Worm (Caenorhabditis elegans): Measurements from ENCODE around the gene cest-30.

DNA sequence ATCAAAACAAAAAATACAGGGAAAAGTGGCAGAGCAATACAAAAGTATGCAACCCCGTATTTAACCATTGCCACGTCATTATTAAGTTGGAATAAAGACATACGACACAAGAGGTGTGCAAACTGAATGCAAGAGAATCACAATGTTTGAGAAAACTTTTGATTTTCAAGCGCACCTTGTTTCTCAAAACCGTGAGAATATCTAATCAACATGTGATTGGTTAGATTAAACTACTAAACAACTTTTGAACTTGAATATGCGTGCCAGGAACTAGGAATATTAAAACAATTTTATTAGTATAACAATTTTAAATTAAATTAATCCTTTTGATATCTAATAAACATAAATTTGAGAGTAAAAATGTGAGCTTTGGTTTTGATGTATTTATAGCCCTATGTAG is 3.5 kb downstream of the cest-30 start, which contains the start of gene srt-70:
- no peak for TF ChIP-seq ama-1 (optimal IDR thresholded peaks at IDR 0.05)
- TF ChIP-seq ama-1 (GFP tag; optimal IDR thresholded peaks at IDR 0.05) = no peak
- TF ChIP-seq F49E8.2 (tag; optimal IDR thresholded peaks at IDR 0.05; ENCODE audit: insufficient read depth) = no peak
- TF ChIP-seq dpl-1 (GFP tag; optimal IDR thresholded peaks at IDR 0.05) = no peak
- no peak for TF ChIP-seq B0336.3 (GFP tag; IDR thresholded peaks at IDR 0.05)
- TF ChIP-seq unc-62 (GFP tag; optimal IDR thresholded peaks at IDR 0.05) = no peak
- TF ChIP-seq him-1 (tag; optimal IDR thresholded peaks at IDR 0.05) = no peak
- no peak for TF ChIP-seq unc-130 (GFP tag; optimal IDR thresholded peaks at IDR 0.05)
- no peak for TF ChIP-seq attf-3 (GFP tag; conservative IDR thresholded peaks at IDR 0.05)
- no peak for TF ChIP-seq ccch-3 (GFP tag; optimal IDR thresholded peaks at IDR 0.05)
- TF ChIP-seq F33H1.4 (GFP tag; IDR thresholded peaks at IDR 0.05) = no peak
- TF ChIP-seq ztf-25 (GFP tag; IDR thresholded peaks at IDR 0.05) = no peak

Measured in whole organism, young adult.